Fruit fly (Drosophila melanogaster): Measurements from ENCODE around the gene CG10561.

Gene CG10561

DNA sequence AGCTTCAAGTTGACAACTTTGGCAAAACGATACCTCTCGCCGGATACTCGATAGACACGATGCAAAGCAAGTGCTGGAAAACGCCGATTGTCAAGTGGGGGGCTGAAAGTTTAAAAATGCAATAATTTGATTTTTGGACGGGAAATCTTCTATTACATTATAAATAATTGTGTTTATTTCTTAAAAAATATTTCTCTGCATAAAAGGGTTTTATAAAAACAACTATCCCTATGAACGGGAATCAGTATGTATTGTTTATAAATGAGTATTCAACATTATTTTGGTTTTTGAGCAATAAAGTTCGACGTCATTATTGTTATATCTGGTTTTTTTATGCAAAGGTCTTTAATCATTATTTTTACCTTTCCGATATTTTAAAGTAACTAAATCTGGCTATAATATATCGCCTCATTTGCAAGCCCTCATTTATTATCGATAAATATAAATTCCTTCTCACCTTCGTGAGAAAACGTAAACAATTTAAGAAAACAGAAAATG is 17.8 kb downstream of the CG10561 start, which contains the start of the genes AsnRS and DCTN6-p27 (continued):
- TF ChIP-seq ham (GFP tag; IDR thresholded peaks at IDR 0.05), result no peak
- peak; percentile 82 for TF ChIP-seq Scr (GFP tag; IDR thresholded peaks at IDR 0.05; ENCODE audit: partially characterized antibody)
- peak; percentile 69 for TF ChIP-seq CG11247 (GFP tag; IDR thresholded peaks at IDR 0.05)
- TF ChIP-seq vfl (GFP tag; optimal IDR thresholded peaks at IDR 0.05), result peak; percentile 69

DNA sequence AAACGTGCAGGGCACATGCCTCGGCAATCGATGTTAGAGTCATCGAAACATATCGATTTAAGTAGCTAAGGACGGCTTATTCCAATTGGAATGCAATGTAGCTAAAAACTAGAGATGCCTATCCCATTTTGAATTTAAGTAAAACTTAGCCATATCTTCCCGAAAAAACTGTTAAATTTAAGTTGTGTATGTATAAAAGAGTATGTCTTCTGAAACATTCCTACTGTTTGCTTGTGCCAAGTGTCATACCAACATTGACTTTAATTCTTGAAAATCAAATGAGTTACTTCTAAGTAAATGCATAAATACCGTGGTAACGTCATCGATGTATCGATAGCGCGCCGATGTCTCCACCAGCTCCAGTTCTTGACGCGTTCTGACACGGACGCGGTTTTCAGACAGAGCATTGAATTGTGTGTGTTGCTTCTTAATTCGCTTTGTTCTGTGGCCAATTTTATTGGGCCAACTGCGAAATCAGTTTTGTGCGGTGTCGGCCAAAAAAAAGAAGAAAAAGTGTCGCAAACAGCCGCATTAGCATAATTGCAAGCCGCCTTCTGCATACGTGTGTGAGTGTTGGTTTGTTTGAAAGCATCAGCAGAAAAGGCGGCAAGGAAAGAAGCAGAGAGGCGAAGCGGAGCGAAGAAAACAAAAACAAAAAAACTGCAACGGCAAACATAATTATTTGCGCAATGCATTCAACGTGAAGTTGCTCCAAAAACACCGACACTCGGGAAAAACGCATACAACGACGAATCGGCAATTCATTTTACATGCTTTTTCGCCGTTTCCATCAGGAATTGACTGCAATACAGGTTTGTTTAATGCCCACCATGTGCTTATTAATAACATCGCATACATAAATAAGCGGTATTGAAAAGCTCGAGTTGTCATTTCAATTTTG is 19.5 kb downstream of the CG10561 start, which contains the start of gene brat:
TSS of gene brat (plus strand) at position 352 of the 901 bp plus-strand sequence.
- peak; percentile 1 for TF ChIP-seq CG7556 (GFP tag; optimal IDR thresholded peaks at IDR 0.05)
- peak; percentile 4 for TF ChIP-seq crc (GFP tag; optimal IDR thresholded peaks at IDR 0.05)
- TF ChIP-seq CG3847 (GFP tag; IDR thresholded peaks at IDR 0.05), result peak; percentile 56
- peak; percentile 47 for TF ChIP-seq CG13624 (GFP tag; optimal IDR thresholded peaks at IDR 0.05)
- peak; percentile 58 for TF ChIP-seq CG9727 (GFP tag; optimal IDR thresholded peaks at IDR 0.05)
- peak; percentile 70 for TF ChIP-seq sug (tag; optimal IDR thresholded peaks at IDR 0.05)
- peak; percentile 38 for TF ChIP-seq CG7839 (tag; optimal IDR thresholded peaks at IDR 0.05)
- peak; percentile 55 for TF ChIP-seq Xbp1 (GFP tag; optimal IDR thresholded peaks at IDR 0.05)
- peak in 1 of 3 experiments; percentile 48 for TF ChIP-seq lola (GFP tag; optimal IDR thresholded peaks at IDR 0.05)
- TF ChIP-seq ssp (GFP tag; IDR thresholded peaks at IDR 0.05), result peak; percentile 78
- TF ChIP-seq lmd (GFP tag; IDR thresholded peaks at IDR 0.05), result peak; percentile 38; the same call in 1 of the 2 replicates
- TF ChIP-seq Taf1 (GFP tag; IDR thresholded peaks at IDR 0.05), result 0 out of 2 replicates have a peak, but pooled peaks have one; percentile 40
- TF ChIP-seq stwl (tag; optimal IDR thresholded peaks at IDR 0.05), result peak; percentile 80
- peak; percentile 44 for TF ChIP-seq Atf3 (GFP tag; optimal IDR thresholded peaks at IDR 0.05)
- TF ChIP-seq CG34422 (GFP tag; IDR thresholded peaks at IDR 0.05), result 0 out of 3 replicates have a peak, but pooled peaks have one; percentile 56
- TF ChIP-seq CG11247 (GFP tag; IDR thresholded peaks at IDR 0.05), result 0 out of 2 replicates have a peak, but pooled peaks have one; percentile 24
- TF ChIP-seq PHDP (tag; optimal IDR thresholded peaks at IDR 0.05), result peak; percentile 40
- TF ChIP-seq NK7.1 (GFP tag; optimal IDR thresholded peaks at IDR 0.05), result peak; percentile 8
- TF ChIP-seq CG33557 (GFP tag; optimal IDR thresholded peaks at IDR 0.05), result peak; percentile 13
- TF ChIP-seq Nf-YC (tag; optimal IDR thresholded peaks at IDR 0.05), result peak; percentile 58
- TF ChIP-seq ro (GFP tag; IDR thresholded peaks at IDR 0.05), result no peak
- no peak for TF ChIP-seq CG10274 (GFP tag; optimal IDR thresholded peaks at IDR 0.05)
- no peak for TF ChIP-seq da (GFP tag; optimal IDR thresholded peaks at IDR 0.05)
- peak; percentile 3 for TF ChIP-seq tap (tag; optimal IDR thresholded peaks at IDR 0.05)
- peak; percentile 27 for TF ChIP-seq CG9797 (GFP tag; optimal IDR thresholded peaks at IDR 0.05)
- peak; percentile 39 for TF ChIP-seq eyg (GFP tag; optimal IDR thresholded peaks at IDR 0.05)
- peak; percentile 44; the same call in 1 of the 2 replicates for TF ChIP-seq HLH3B (GFP tag; IDR thresholded peaks at IDR 0.05)
- TF ChIP-seq ewg (GFP tag; optimal IDR thresholded peaks at IDR 0.05), result peak; percentile 3
- peak; percentile 94 for TF ChIP-seq dm (GFP tag; optimal IDR thresholded peaks at IDR 0.05)
- TF ChIP-seq Sry-β (GFP tag; optimal IDR thresholded peaks at IDR 0.05), result peak; percentile 89
- TF ChIP-seq CG15073 (GFP tag; optimal IDR thresholded peaks at IDR 0.05), result no peak
- TF ChIP-seq CG13775 (GFP tag; optimal IDR thresholded peaks at IDR 0.05), result peak; percentile 51
- TF ChIP-seq sens (GFP tag), result peak; percentile 92
- TF ChIP-seq Scr (GFP tag; IDR thresholded peaks at IDR 0.05; ENCODE audit: partially characterized antibody), result peak; percentile 96
- no peak for TF ChIP-seq CG32767 (GFP tag; IDR thresholded peaks at IDR 0.05)
- peak; percentile 13 for TF ChIP-seq CG10147 (GFP tag; optimal IDR thresholded peaks at IDR 0.05)
- TF ChIP-seq ci (GFP tag; IDR thresholded peaks at IDR 0.05), result peak; percentile 21; the same call in 1 of the 3 replicates
- TF ChIP-seq gce (GFP tag; IDR thresholded peaks at IDR 0.05), result no peak
- peak; percentile 4 for TF ChIP-seq CG12299 (tag; optimal IDR thresholded peaks at IDR 0.05)
- peak; percentile 69 for TF ChIP-seq maf-S (GFP tag; optimal IDR thresholded peaks at IDR 0.05)
- peak; percentile 84 for TF ChIP-seq CG17385 (GFP tag; optimal IDR thresholded peaks at IDR 0.05)
- peak; percentile 85; the same call in 2 of the 3 replicates for TF ChIP-seq hb (GFP tag; IDR thresholded peaks at IDR 0.05; ENCODE audit: partially characterized antibody)
- TF ChIP-seq gcm2 (GFP tag; optimal IDR thresholded peaks at IDR 0.05), result no peak

Data from whole organism, embryonic.